Fruit fly (Drosophila melanogaster) whole organism, prepupa: ENCODE results near the gene MFS9.

ENCODE experiments used
- Blimp-1 ChIP-seq: fragments of 200-800 bp; sonication (Bioruptor generic); optimal IDR thresholded peaks from 3 replicates; lab custom pipeline; 2017; ENCODE audit warnings: missing biosample characterization, missing genetic modification characterization, mild to moderate bottlenecking, moderate library complexity, missing genetic modification reagents
- CG10631 ChIP-seq: fragments of 200-800 bp; sonication (Bioruptor generic); optimal IDR thresholded peaks from 2 replicates; lab custom pipeline; 2016; ENCODE audit warnings: missing biosample characterization, missing genetic modification characterization
- CG10669 ChIP-seq: fragments of 200-800 bp; sonication (Bioruptor generic); optimal IDR thresholded peaks from 3 replicates; lab custom pipeline; 2018; ENCODE audit warnings: missing biosample characterization, mild to moderate bottlenecking, missing genetic modification characterization, moderate library complexity
- CG11762 ChIP-seq: fragments of 200-800 bp; sonication (Bioruptor generic); optimal IDR thresholded peaks from 3 replicates; lab custom pipeline; 2016; ENCODE audit warnings: missing biosample characterization, missing genetic modification characterization; ENCODE audit not compliant: insufficient read depth
- CG11902 ChIP-seq: fragments of 200-800 bp; sonication (Bioruptor generic); optimal IDR thresholded peaks from 3 replicates; lab custom pipeline; 2016; ENCODE audit warnings: missing biosample characterization, missing genetic modification characterization
- CG15336 ChIP-seq: fragments of 200-800 bp; sonication (Bioruptor generic); IDR thresholded peaks from 2 replicates; pipeline ENCODE4 v1.3.6; 2022; ENCODE audit warnings: missing biosample characterization, missing genetic modification characterization
- CG1621 ChIP-seq: fragments of 200-800 bp; sonication (Bioruptor generic); optimal IDR thresholded peaks from 3 replicates; lab custom pipeline; 2018; ENCODE audit warnings: missing biosample characterization, mild to moderate bottlenecking, missing genetic modification characterization
- CG16779 ChIP-seq: fragments of 200-800 bp; sonication (Bioruptor generic); optimal IDR thresholded peaks from 3 replicates; lab custom pipeline; 2017; ENCODE audit warnings: missing biosample characterization, mild to moderate bottlenecking, missing genetic modification characterization
- CG3032 ChIP-seq: fragments of 200-800 bp; optimal IDR thresholded peaks from 2 replicates; lab custom pipeline; 2019; ENCODE audit warnings: missing biosample characterization, mild to moderate bottlenecking, missing genetic modification characterization, moderate library complexity
- CG3919 ChIP-seq: fragments of 200-800 bp; sonication (Bioruptor generic); optimal IDR thresholded peaks from 3 replicates; lab custom pipeline; 2016; ENCODE audit warnings: missing biosample characterization, missing genetic modification characterization
- CG6163 ChIP-seq: fragments of 200-800 bp; sonication (Bioruptor generic); IDR thresholded peaks from 3 replicates; pipeline ENCODE4 v1.3.6; 2022; ENCODE audit warnings: missing biosample characterization, missing genetic modification characterization
- CG7368 ChIP-seq: fragments of 200-800 bp; sonication (Bioruptor generic); optimal IDR thresholded peaks from 3 replicates; lab custom pipeline; 2016; ENCODE audit warnings: missing biosample characterization, missing genetic modification characterization
- CG8119 ChIP-seq: fragments of 200-800 bp; sonication (Bioruptor generic); IDR thresholded peaks from 3 replicates; pipeline ENCODE4 v1.3.6; 2022; ENCODE audit warnings: missing biosample characterization, missing genetic modification characterization
- Eip75B ChIP-seq: fragments of 200-800 bp; sonication (Bioruptor generic); optimal IDR thresholded peaks from 3 replicates; lab custom pipeline; 2016; ENCODE audit warnings: missing biosample characterization, missing genetic modification characterization
- Eip78C ChIP-seq: fragments of 200-800 bp; sonication (Bioruptor generic); peaks from one replicate; lab custom pipeline; 2016; ENCODE audit warnings: missing biosample characterization, missing genetic modification characterization
- Ets21C ChIP-seq: fragments of 200-800 bp; sonication (Bioruptor generic); optimal IDR thresholded peaks from 3 replicates; lab custom pipeline; 2016; ENCODE audit warnings: missing biosample characterization, missing genetic modification characterization
- Gug ChIP-seq: fragments of 200-800 bp; sonication (Bioruptor generic); IDR thresholded peaks from 2 replicates; pipeline ENCODE4 v1.3.6; 2022; ENCODE audit warnings: missing biosample characterization, missing genetic modification characterization
- Hr39 ChIP-seq: fragments of 200-800 bp; sonication (Bioruptor generic); optimal IDR thresholded peaks from 2 replicates; lab custom pipeline; 2016; ENCODE audit warnings: missing biosample characterization, missing genetic modification characterization
- Met ChIP-seq: fragments of 200-800 bp; sonication (Bioruptor generic); optimal IDR thresholded peaks from 3 replicates; lab custom pipeline; 2016; ENCODE audit warnings: missing biosample characterization, missing genetic modification characterization
- OdsH ChIP-seq: fragments of 200-800 bp; sonication (Bioruptor generic); optimal IDR thresholded peaks from 3 replicates; lab custom pipeline; 2016; ENCODE audit warnings: missing biosample characterization, missing genetic modification characterization
- dsx ChIP-seq: fragments of 200-800 bp; optimal IDR thresholded peaks from 3 replicates; lab custom pipeline; 2019; ENCODE audit warnings: missing biosample characterization, mild to moderate bottlenecking, missing genetic modification characterization, moderate library complexity; ENCODE audit not compliant: poor library complexity, severe bottlenecking
- esn ChIP-seq: fragments of 200-800 bp; sonication (Bioruptor generic); optimal IDR thresholded peaks from 2 replicates; lab custom pipeline; 2016; ENCODE audit warnings: missing biosample characterization, mild to moderate bottlenecking, missing genetic modification characterization, moderate library complexity
- fkh ChIP-seq: fragments of 200-800 bp; sonication (Bioruptor generic); optimal IDR thresholded peaks from 3 replicates; lab custom pipeline; 2017; ENCODE audit warnings: missing biosample characterization, mild to moderate bottlenecking, missing genetic modification characterization, moderate library complexity
- net ChIP-seq: fragments of 200-800 bp; sonication (Bioruptor generic); optimal IDR thresholded peaks from 3 replicates; lab custom pipeline; 2016; ENCODE audit warnings: missing biosample characterization, missing genetic modification characterization
- pdm3 ChIP-seq: fragments of 200-800 bp; sonication (Bioruptor generic); optimal IDR thresholded peaks from 3 replicates; lab custom pipeline; 2016; ENCODE audit warnings: missing biosample characterization, missing genetic modification characterization
- svp ChIP-seq: fragments of 200-800 bp; sonication (Bioruptor generic); peaks from one replicate; lab custom pipeline; 2016; ENCODE audit warnings: missing biosample characterization, missing genetic modification characterization
- vri ChIP-seq: fragments of 200-800 bp; sonication (Bioruptor generic); optimal IDR thresholded peaks from 3 replicates; lab custom pipeline; 2016; ENCODE audit warnings: missing biosample characterization, mild to moderate bottlenecking, missing genetic modification characterization

The MFS9 gene

DNA sequence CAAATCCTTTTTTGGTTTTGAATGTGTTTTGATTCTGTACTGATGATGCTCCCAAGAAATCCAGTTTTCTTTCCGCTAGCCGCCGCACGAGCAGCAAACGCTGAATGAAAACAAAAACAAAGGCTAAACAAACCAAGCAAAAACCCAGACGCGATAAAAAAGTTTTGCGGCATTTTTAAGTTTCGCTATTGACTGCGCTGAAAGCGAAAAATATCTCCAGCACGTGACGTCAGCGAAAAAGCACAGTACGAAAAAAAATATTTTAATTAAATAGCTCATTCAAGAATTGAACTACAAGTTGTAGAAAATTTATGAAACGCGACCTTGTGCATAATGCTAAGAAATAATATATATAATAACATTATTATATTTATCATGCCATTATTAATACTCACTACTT lies 32.7 kb upstream of the MFS9 start:
- TF ChIP-seq OdsH (GFP tag; lab: Kevin White, UChicago), result peak; percentile 17
- no peak for TF ChIP-seq CG1621 (tag; lab: Kevin White, UChicago)

- TF ChIP-seq CG3032 (tag; lab: Kevin White, UChicago) (no peak), pdm3 (GFP tag; lab: Kevin White, UChicago) (no peak), fkh (GFP tag; lab: Kevin White, UChicago) (peak; percentile 15), Gug (GFP tag; lab: Robert Waterston, UW) (no peak), CG7368 (GFP tag; lab: Kevin White, UChicago) (no peak), CG10669 (GFP tag; lab: Kevin White, UChicago) (no peak), CG16779 (tag; lab: Kevin White, UChicago) (no peak), Ets21C (GFP tag; lab: Kevin White, UChicago) (no peak), CG8119 (no peak), CG11902 (GFP tag; lab: Kevin White, UChicago) (no peak), svp (peak; percentile 99)
Observed at dm6 chr3R:20543719-20544118, 31.5 kb upstream of the MFS9 start.

DNA sequence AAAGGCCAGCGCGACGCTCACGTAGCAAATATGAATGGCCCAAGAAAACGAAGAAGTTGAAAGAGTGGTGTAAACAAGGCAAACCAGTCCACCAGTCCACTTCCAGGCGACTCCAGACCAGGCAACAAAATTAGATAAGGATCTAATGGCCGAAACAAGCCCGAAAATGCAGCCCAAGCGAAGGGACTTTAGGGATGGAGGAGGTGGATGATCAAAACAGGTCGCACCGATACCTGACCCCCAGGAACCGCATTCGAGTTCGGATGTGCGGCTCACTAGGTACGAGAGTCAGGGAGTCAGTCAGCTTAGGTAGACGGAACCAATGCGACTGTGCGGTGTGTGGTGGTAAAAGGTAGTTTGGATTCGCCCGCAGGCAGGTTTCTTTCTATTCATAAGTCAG lies 31.0 kb upstream of the MFS9 start:
- peak; percentile 23 for TF ChIP-seq Eip78C (GFP tag; lab: Kevin White, UChicago)
- TF ChIP-seq dsx, result no peak

dm6 chr3R:20542283-20543144 lies 30.2 kb upstream of the MFS9 start:
- TF ChIP-seq CG1621 (tag; lab: Kevin White, UChicago) (peak; percentile 32), Blimp-1 (GFP tag; lab: Kevin White, UChicago) (no peak), Eip75B (no peak), pdm3 (GFP tag; lab: Kevin White, UChicago) (no peak), CG11762 (GFP tag; lab: Kevin White, UChicago) (no peak), Hr39 (GFP tag; lab: Kevin White, UChicago) (no peak), svp (peak; percentile 41), esn (peak; percentile 12), Eip78C (GFP tag; lab: Kevin White, UChicago) (peak; percentile 70), Met (GFP tag; lab: Kevin White, UChicago) (no peak), CG15336 (0 out of 2 replicates have a peak, but pooled peaks have one; percentile 19), CG3032 (tag; lab: Kevin White, UChicago) (no peak), fkh (GFP tag; lab: Kevin White, UChicago) (peak; percentile 76), CG6163 (GFP tag; lab: Robert Waterston, UW) (0 out of 3 replicates have a peak, but pooled peaks have one; percentile 8), CG10631 (GFP tag; lab: Kevin White, UChicago) (no peak), CG8119 (no peak)

DNA sequence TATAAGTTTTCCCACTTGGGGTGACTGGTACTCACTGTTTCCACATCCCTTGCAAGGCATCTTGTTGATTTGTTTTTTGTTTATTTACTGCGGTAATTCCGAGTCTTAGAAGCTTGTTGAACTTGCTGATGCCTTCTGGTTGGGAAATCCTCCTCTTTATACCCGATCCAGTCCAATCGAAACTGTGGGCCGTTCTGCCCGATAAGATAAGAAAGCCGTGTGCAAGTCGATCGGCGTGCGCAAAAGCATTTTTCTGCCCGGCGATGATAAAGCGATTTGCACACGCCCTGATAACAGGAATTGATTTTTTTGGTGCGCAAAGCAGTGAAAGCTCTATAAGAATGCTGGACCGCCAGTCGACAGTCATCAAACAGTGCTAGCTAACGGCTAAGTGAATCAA lies 22.3 kb upstream of the MFS9 start, which contains the start of the genes MtnE and MtnD:
TSS of gene MtnE (minus strand) at position 130 of the 400 bp plus-strand sequence.
TSS of gene MtnD (plus strand) at position 388 of the 400 bp plus-strand sequence.
- peak; percentile 16 for TF ChIP-seq CG3919
- TF ChIP-seq vri (GFP tag; lab: Kevin White, UChicago), result peak; percentile 29
- TF ChIP-seq Eip78C (GFP tag; lab: Kevin White, UChicago), result peak; percentile 69
- no peak for TF ChIP-seq net (GFP tag; lab: Kevin White, UChicago)
- peak; percentile 88 for TF ChIP-seq svp

DNA sequence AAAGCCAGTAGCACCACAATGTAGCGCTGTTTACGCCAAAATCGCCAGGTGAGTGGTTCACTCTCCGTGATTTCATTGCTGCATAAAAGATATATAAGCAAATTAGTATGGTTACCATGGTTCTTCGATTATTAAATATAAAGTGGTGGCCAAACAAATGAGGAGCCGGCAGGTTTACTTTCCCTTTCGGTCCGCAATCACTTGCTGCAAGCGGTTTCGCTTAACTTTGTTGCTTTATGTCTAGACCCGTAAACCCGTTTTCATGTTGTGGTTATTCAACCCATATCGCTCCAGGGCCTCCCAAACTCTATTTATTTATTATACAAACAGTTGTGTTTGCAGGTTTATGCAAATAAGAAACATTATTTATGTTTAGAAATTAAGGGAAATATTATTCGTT lies 2.9 kb downstream of the MFS9 start:
- TF ChIP-seq CG11762 (GFP tag; lab: Kevin White, UChicago) (no peak), Blimp-1 (GFP tag; lab: Kevin White, UChicago) (peak; percentile 16), CG16779 (tag; lab: Kevin White, UChicago) (no peak), esn (no peak), CG3919 (no peak), dsx (peak; percentile 74), Eip78C (GFP tag; lab: Kevin White, UChicago) (peak; percentile 31)
- TF ChIP-seq, all 60 proteins: peak for 3
